Fruit fly (Drosophila melanogaster): Measurements from ENCODE around the gene spidey.

spidey gene

dm6 chrX:7937588-7938481, 29.1 kb downstream of the spidey start:
- no peak for TF ChIP-seq CG8478 (optimal IDR thresholded peaks at IDR 0.05)

dm6 chrX:7938482-7938804, 29.7 kb downstream of the spidey start:
- TF ChIP-seq CG8478 (optimal IDR thresholded peaks at IDR 0.05) (no peak), CTCF (optimal IDR thresholded peaks at IDR 0.05) (no peak)

DNA sequence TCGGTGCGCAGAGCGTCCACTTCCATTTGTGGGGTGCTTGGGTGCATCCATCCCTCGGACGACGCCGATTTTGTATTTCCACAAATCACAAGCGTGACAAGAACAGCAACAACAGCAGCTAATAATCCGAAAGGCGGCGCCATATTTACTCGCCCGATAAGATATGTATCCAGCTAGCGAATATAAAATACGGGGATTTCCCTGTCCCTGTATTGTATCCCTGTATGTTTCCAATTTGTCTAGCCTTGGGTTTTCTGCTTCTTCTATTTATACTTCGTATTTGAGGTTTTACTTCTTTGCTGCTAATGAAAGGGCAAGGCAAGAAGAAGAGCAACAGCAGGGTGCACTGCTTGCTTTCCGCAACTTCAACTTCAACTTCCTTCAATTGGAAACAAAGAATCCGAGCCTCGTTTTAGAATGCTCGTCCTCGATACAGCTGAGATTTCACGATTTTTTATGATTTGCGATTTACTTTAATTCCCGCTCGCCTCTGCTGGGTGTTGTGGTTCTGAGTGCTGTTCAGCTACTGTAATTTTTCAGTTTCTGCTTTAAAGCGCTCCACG, 35.5 kb downstream of the spidey start:
- no peak for TF ChIP-seq CG8478 (optimal IDR thresholded peaks at IDR 0.05)
- TF ChIP-seq CTCF (optimal IDR thresholded peaks at IDR 0.05) = no peak

DNA sequence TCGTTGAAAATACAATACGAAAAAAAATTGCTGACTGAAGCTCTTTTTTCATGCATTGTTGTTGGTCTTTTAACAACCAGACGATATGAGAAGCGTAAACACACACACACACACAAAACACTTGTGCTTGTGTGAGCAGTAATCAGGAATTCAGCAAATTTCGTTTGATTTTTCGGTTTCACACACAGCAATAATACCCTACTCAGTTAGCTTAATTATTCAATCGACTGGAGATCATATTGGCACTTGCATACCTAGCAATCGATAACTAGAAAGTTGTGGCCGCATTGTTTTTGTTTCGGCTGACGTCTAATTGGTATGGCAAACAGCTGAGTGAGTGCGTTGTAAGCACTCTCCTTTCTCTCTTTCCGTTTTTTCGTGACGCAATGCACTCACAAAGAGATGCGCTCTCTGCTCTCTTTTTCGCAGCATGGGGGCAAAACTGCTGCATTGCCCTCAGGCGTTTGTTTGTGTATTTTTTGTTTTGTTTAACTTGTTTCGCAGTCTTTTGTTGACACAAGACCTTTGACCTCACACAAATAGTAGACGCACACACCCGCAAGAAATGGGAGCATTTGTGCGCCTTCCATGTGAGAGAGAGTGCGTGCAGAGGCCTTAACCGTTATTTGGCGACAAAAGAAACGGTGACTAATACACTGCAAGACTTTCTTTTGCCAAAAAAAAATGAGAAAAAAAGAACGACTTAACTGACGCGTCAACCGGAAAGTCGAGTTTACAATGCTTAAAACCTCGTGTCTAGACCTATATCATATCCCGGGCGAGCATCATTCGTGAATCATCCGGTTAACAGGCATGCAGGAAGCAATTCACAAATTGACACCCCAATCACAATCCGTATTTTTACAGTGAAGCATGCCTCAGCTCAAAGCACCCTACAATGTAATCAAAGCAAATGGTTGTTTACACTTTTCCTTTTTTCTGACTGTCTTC, 36.3 kb downstream of the spidey start:
- TF ChIP-seq CG8478 (optimal IDR thresholded peaks at IDR 0.05) (no peak), CTCF (optimal IDR thresholded peaks at IDR 0.05) (no peak)

dm6 chrX:7946858-7947313, 38.2 kb downstream of the spidey start, which contains the start of gene orion:
TSS of gene orion (minus strand) at chrX:7946908.
- no peak for TF ChIP-seq CTCF (optimal IDR thresholded peaks at IDR 0.05)
- no peak for TF ChIP-seq CG8478 (optimal IDR thresholded peaks at IDR 0.05)

- TF ChIP-seq CTCF (optimal IDR thresholded peaks at IDR 0.05) = no peak
- no peak for TF ChIP-seq CG8478 (optimal IDR thresholded peaks at IDR 0.05)
Observed at dm6 chrX:7955890-7956289, 47.2 kb downstream of the spidey start, which contains the start of the genes CG15332 and CG15330. TSS of gene CG15332 (minus strand) at chrX:7955990. TSS of gene CG15330 (plus strand) at chrX:7956064.

- no peak for TF ChIP-seq CTCF (optimal IDR thresholded peaks at IDR 0.05)
- TF ChIP-seq CG8478 (optimal IDR thresholded peaks at IDR 0.05) = no peak
Observed at dm6 chrX:7959025-7959424, 50.3 kb downstream of the spidey start.

DNA sequence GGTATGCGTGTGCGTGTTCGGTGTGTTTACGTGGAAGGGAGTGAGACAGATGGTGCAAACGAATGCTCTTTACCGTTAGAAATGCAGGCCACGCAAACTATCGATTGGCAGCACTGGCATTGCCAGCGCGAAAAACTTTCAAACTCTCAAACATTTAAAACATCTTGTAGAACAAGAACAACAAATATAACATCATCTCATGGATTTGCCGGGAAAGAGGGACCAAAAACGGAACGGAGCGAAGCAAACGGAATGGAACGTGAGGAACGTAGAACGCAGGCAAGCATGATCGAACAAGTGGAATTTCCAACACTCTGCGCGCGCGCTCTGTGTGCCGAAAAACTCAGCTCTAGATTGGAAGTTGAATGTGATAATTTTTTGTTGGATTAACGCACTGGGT, 50.8 kb downstream of the spidey start:
- no peak for TF ChIP-seq CTCF (optimal IDR thresholded peaks at IDR 0.05)
- no peak for TF ChIP-seq CG8478 (optimal IDR thresholded peaks at IDR 0.05)

dm6 chrX:7960988-7961387, 52.3 kb downstream of the spidey start:
- TF ChIP-seq CG8478 (optimal IDR thresholded peaks at IDR 0.05) (no peak), CTCF (optimal IDR thresholded peaks at IDR 0.05) (no peak)
